Worm (Caenorhabditis elegans) whole organism, young adult: Measurements from ENCODE around the gene srx-33.

ENCODE experiments used
- B0019.2 ChIP-seq: fragments of 200-800 bp; sonication (Bioruptor generic); conservative IDR thresholded peaks from 2 replicates; pipeline ENCODE4 v1.3.6; 2022; ENCODE audit warnings: missing genetic modification reagents, missing genetic modification characterization, missing compliant biosample characterization
- B0035.1 ChIP-seq: sonication (generic microtip); optimal IDR thresholded peaks from 2 replicates; lab custom pipeline; 2016; ENCODE audit warnings: missing genetic modification characterization, mild to moderate bottlenecking, missing compliant biosample characterization, missing genotype, missing genetic modification reagents
- B0261.1 ChIP-seq: sonication (generic microtip); optimal IDR thresholded peaks from 2 replicates; lab custom pipeline; 2016; ENCODE audit warnings: mild to moderate bottlenecking, missing genetic modification characterization, moderate library complexity, missing compliant biosample characterization
- F10E7.11 ChIP-seq: sonication (generic microtip); optimal IDR thresholded peaks from 2 replicates; lab custom pipeline; 2017; ENCODE audit warnings: mild to moderate bottlenecking, missing genetic modification characterization, moderate library complexity, missing compliant biosample characterization
- F22D6.2 ChIP-seq: sonication (generic microtip); optimal IDR thresholded peaks from 2 replicates; lab custom pipeline; 2016; ENCODE audit warnings: mild to moderate bottlenecking, missing genetic modification characterization, missing compliant biosample characterization
- F37B4.10 ChIP-seq: fragments of 200-800 bp; sonication (Bioruptor generic); IDR thresholded peaks from 2 replicates; pipeline ENCODE4 v1.3.6; 2022; ENCODE audit warnings: missing genetic modification characterization, missing compliant biosample characterization
- F57C9.4 ChIP-seq: sonication (generic microtip); optimal IDR thresholded peaks from 2 replicates; lab custom pipeline; 2017; ENCODE audit warnings: mild to moderate bottlenecking, missing genetic modification characterization, missing compliant biosample characterization
- K12H6.12 ChIP-seq: fragments of 200-800 bp; sonication (Bioruptor generic); optimal IDR thresholded peaks from 2 replicates; lab custom pipeline; 2018; ENCODE audit warnings: mild to moderate bottlenecking, missing genetic modification characterization, missing compliant biosample characterization
- T07F8.4 ChIP-seq: sonication (generic microtip); optimal IDR thresholded peaks from 2 replicates; lab custom pipeline; 2016; ENCODE audit warnings: mild to moderate bottlenecking, missing genetic modification characterization, moderate library complexity, missing compliant biosample characterization
- Y56A3A.18 ChIP-seq: fragments of 200-800 bp; sonication (Bioruptor generic); IDR thresholded peaks from 2 replicates; pipeline ENCODE4 v1.3.6; 2022; ENCODE audit warnings: missing genetic modification reagents, missing genetic modification characterization, missing compliant biosample characterization
- Y67H2A.10 ChIP-seq: fragments of 200-800 bp; sonication (Bioruptor generic); conservative IDR thresholded peaks from 2 replicates; pipeline ENCODE4 v1.3.6; 2022; ENCODE audit warnings: missing genetic modification reagents, missing genetic modification characterization, missing compliant biosample characterization
- Y79H2A.3 ChIP-seq: fragments of 200-800 bp; sonication (Bioruptor generic); conservative IDR thresholded peaks from 2 replicates; pipeline ENCODE4 v1.3.6; 2022; ENCODE audit warnings: missing genetic modification reagents, missing genetic modification characterization, missing compliant biosample characterization
- Y95B8A.8 ChIP-seq: fragments of 200-800 bp; sonication (Bioruptor generic); IDR thresholded peaks from 2 replicates; pipeline ENCODE4 v1.3.6; 2022; ENCODE audit warnings: missing genetic modification reagents, missing genetic modification characterization, missing compliant biosample characterization
- ama-1 ChIP-seq, 3 experiments: fragments of 150-350 bp in 1 of 3; sonication (generic microtip) in 2 of 3; optimal IDR thresholded peaks; 2 replicates each; lab custom pipeline; 2014 to 2018; ENCODE audit warnings: missing biosample characterization in 2 of 3, missing genetic modification characterization in 2 of 3, missing genetic modification reagents in 2 of 3
- atf-7 ChIP-seq: sonication (generic microtip); optimal IDR thresholded peaks from 2 replicates; lab custom pipeline; 2017; ENCODE audit warnings: mild to moderate bottlenecking, missing genetic modification characterization, missing compliant biosample characterization
- attf-3 ChIP-seq: fragments of 200-800 bp; sonication (Bioruptor generic); conservative IDR thresholded peaks from 2 replicates; pipeline ENCODE4 v1.3.6; 2022; ENCODE audit warnings: missing genetic modification reagents, missing genetic modification characterization, missing compliant biosample characterization
- attf-6 ChIP-seq: fragments of 200-800 bp; sonication (Bioruptor generic); IDR thresholded peaks from 2 replicates; pipeline ENCODE4 v1.3.6; 2022; ENCODE audit warnings: missing genetic modification reagents, missing genetic modification characterization, missing compliant biosample characterization
- bed-1 ChIP-seq: fragments of 200-800 bp; sonication (Bioruptor generic); IDR thresholded peaks from 2 replicates; pipeline ENCODE4 v1.3.6; 2022; ENCODE audit warnings: missing genetic modification reagents, missing genetic modification characterization, missing compliant biosample characterization
- die-1 ChIP-seq: sonication (generic microtip); optimal IDR thresholded peaks from 2 replicates; lab custom pipeline; 2016; ENCODE audit warnings: missing genotype, mild to moderate bottlenecking, missing genetic modification characterization, missing compliant biosample characterization
- dpl-1 ChIP-seq: fragments of 150-350 bp; optimal IDR thresholded peaks from 2 replicates; lab custom pipeline; 2014; ENCODE audit warnings: missing biosample characterization, missing genetic modification reagents, missing genetic modification characterization
- egl-18 ChIP-seq: fragments of 200-800 bp; sonication (Bioruptor generic); IDR thresholded peaks from 2 replicates; pipeline ENCODE4 v1.3.6; 2022; ENCODE audit warnings: missing genetic modification reagents, missing genetic modification characterization, missing compliant biosample characterization
- egl-44 ChIP-seq: fragments of 200-800 bp; sonication (Bioruptor generic); IDR thresholded peaks from 2 replicates; pipeline ENCODE4 v1.3.6; 2022; ENCODE audit warnings: missing genetic modification reagents, missing genetic modification characterization, missing compliant biosample characterization
- ets-4 ChIP-seq: fragments of 200-800 bp; sonication (Bioruptor generic); optimal IDR thresholded peaks from 2 replicates; lab custom pipeline; 2018; ENCODE audit warnings: mild to moderate bottlenecking, missing genetic modification characterization, missing compliant biosample characterization
- gei-17 ChIP-seq: fragments of 200-800 bp; sonication (Bioruptor generic); optimal IDR thresholded peaks from 2 replicates; lab custom pipeline; 2018; ENCODE audit warnings: mild to moderate bottlenecking, missing genetic modification characterization, missing compliant biosample characterization
- him-1 ChIP-seq: sonication (generic microtip); optimal IDR thresholded peaks from 2 replicates; lab custom pipeline; 2016; ENCODE audit warnings: missing genotype, missing genetic modification reagents, missing genetic modification characterization, missing compliant biosample characterization
- hlh-26 ChIP-seq: fragments of 200-800 bp; sonication (Bioruptor generic); conservative IDR thresholded peaks from 2 replicates; pipeline ENCODE4 v1.3.6; 2022; ENCODE audit warnings: missing genetic modification reagents, missing genetic modification characterization, missing compliant biosample characterization
- hrde-1 ChIP-seq: sonication (generic microtip); optimal IDR thresholded peaks from 2 replicates; lab custom pipeline; 2016; ENCODE audit warnings: missing genetic modification characterization, mild to moderate bottlenecking, missing compliant biosample characterization, moderate library complexity, missing genotype, missing genetic modification reagents, borderline replicate concordance
- let-526 ChIP-seq: fragments of 200-800 bp; sonication (Bioruptor generic); IDR thresholded peaks from 2 replicates; pipeline ENCODE4 v1.3.6; 2022; ENCODE audit warnings: missing genetic modification reagents, missing genetic modification characterization, missing compliant biosample characterization
- let-607 ChIP-seq, 2 experiments: fragments of 200-800 bp in 1 of 2; sonication (Bioruptor generic) in 1 of 2; sonication (generic microtip) in 1 of 2; optimal IDR thresholded peaks; 2 replicates each; lab custom pipeline; 2016 to 2018; ENCODE audit warnings: mild to moderate bottlenecking in 2 of 2, missing compliant biosample characterization in 2 of 2, missing genetic modification characterization in 2 of 2, moderate library complexity in 2 of 2, missing genotype in 1 of 2
- lin-35 ChIP-seq, 3 experiments: fragments of 150-350 bp in 2 of 3; sonication (generic microtip) in 1 of 3; optimal IDR thresholded peaks; 2 replicates each; lab custom pipeline; 2014 to 2018; ENCODE audit warnings: missing biosample characterization in 3 of 3, missing genetic modification characterization in 3 of 3, missing genetic modification reagents in 3 of 3
- lin-40 ChIP-seq: sonication (generic microtip); optimal IDR thresholded peaks from 2 replicates; lab custom pipeline; 2016; ENCODE audit warnings: missing genetic modification characterization, mild to moderate bottlenecking, missing compliant biosample characterization, missing genotype, missing genetic modification reagents
- lin-54 ChIP-seq: fragments of 200-800 bp; sonication (Bioruptor generic); optimal IDR thresholded peaks from 2 replicates; lab custom pipeline; 2018; ENCODE audit warnings: mild to moderate bottlenecking, missing genetic modification characterization, missing compliant biosample characterization
- lsl-1 ChIP-seq: fragments of 200-800 bp; sonication (Bioruptor generic); optimal IDR thresholded peaks from 2 replicates; lab custom pipeline; 2018; ENCODE audit warnings: mild to moderate bottlenecking, missing genetic modification characterization, moderate library complexity, missing compliant biosample characterization
- nfya-1 ChIP-seq: sonication (generic microtip); optimal IDR thresholded peaks from 2 replicates; lab custom pipeline; 2017; ENCODE audit warnings: antibody characterized with exemption, missing compliant biosample characterization, missing genetic modification characterization, borderline replicate concordance; ENCODE audit not compliant: insufficient read depth
- nfya-2 ChIP-seq: fragments of 200-800 bp; sonication (Bioruptor generic); IDR thresholded peaks from 2 replicates; pipeline ENCODE4 v1.3.6; 2022; ENCODE audit warnings: missing genetic modification reagents, missing genetic modification characterization, missing compliant biosample characterization
- nfyb-1 ChIP-seq: fragments of 200-800 bp; sonication (Bioruptor generic); IDR thresholded peaks from 2 replicates; pipeline ENCODE4 v1.3.6; 2022; ENCODE audit warnings: missing genetic modification reagents, missing genetic modification characterization, missing compliant biosample characterization
- nhr-120 ChIP-seq: fragments of 200-800 bp; sonication (Bioruptor generic); IDR thresholded peaks from 2 replicates; pipeline ENCODE4 v1.3.6; 2022; ENCODE audit warnings: missing genetic modification characterization, missing compliant biosample characterization
- pbrm-1 ChIP-seq: fragments of 200-800 bp; sonication (Bioruptor generic); IDR thresholded peaks from 2 replicates; pipeline ENCODE4 v1.3.6; 2022; ENCODE audit warnings: missing genetic modification reagents, missing genetic modification characterization, missing compliant biosample characterization
- rpc-1 ChIP-seq, 2 experiments: fragments of 150-350 bp in 1 of 2; sonication (generic microtip) in 1 of 2; optimal IDR thresholded peaks; 2 replicates each; lab custom pipeline; 2014 to 2018; ENCODE audit warnings: missing biosample characterization in 1 of 2, missing genetic modification characterization in 1 of 2, missing genetic modification reagents in 1 of 2, missing genotype in 1 of 2
- sdz-38 ChIP-seq: sonication (generic microtip); optimal IDR thresholded peaks from 2 replicates; lab custom pipeline; 2016; ENCODE audit warnings: missing genotype, missing genetic modification characterization, missing compliant biosample characterization
- snpc-1.3 ChIP-seq: sonication (generic microtip); optimal IDR thresholded peaks from 2 replicates; lab custom pipeline; 2017; ENCODE audit warnings: missing genetic modification characterization, mild to moderate bottlenecking, missing compliant biosample characterization, antibody characterized with exemption, moderate library complexity, missing genotype, missing genetic modification reagents; ENCODE audit not compliant: insufficient read depth
- snpc-4 ChIP-seq, 5 experiments: fragments of 150-350 bp in 1 of 5; sonication (generic microtip) in 4 of 5; optimal IDR thresholded peaks; 2 replicates each; lab custom pipeline; 2014 to 2018; ENCODE audit warnings: missing genetic modification characterization in 5 of 5, missing biosample characterization in 3 of 5, antibody characterized with exemption in 2 of 5, mild to moderate bottlenecking in 2 of 5, missing compliant biosample characterization in 2 of 5, missing genotype in 2 of 5, moderate library complexity in 2 of 5, missing genetic modification reagents in 1 of 5
- tbx-9 ChIP-seq: sonication (generic microtip); optimal IDR thresholded peaks from 2 replicates; lab custom pipeline; 2016; ENCODE audit warnings: borderline replicate concordance, missing genetic modification characterization, inconsistent platforms, missing compliant biosample characterization
- tlf-1 ChIP-seq: fragments of 200-800 bp; sonication (Bioruptor generic); optimal IDR thresholded peaks from 2 replicates; lab custom pipeline; 2018; ENCODE audit warnings: mild to moderate bottlenecking, missing genetic modification characterization, missing compliant biosample characterization
- unc-62 ChIP-seq: fragments of 150-350 bp; optimal IDR thresholded peaks from 2 replicates; lab custom pipeline; 2014; ENCODE audit warnings: missing biosample characterization, missing genetic modification reagents, missing genetic modification characterization
- ztf-22 ChIP-seq: fragments of 200-800 bp; sonication (Bioruptor generic); optimal IDR thresholded peaks from 2 replicates; lab custom pipeline; 2018; ENCODE audit warnings: mild to moderate bottlenecking, missing genetic modification characterization, moderate library complexity, missing compliant biosample characterization

The srx-33 gene

DNA sequence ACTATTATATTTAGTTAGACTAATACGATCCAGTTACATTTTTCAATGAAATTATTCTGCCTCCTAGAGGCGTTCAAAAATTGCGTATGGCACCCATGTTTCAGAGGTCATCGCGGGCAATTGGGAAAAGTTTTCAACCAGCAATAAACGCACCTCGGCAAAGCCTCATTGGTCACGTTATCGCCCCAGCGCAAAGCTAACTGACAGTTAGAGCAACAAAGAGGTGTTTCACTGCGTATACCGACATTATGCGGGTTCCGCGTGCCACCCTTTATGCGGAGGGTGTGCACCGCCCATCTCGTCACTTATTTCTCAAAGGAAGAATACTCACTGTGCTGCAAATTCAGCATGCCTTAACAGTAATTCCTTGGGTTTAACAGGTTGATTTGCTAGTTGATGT lies 24.0 kb upstream of the srx-33 start (continued):
- peak; percentile 68 for TF ChIP-seq lsl-1 (GFP tag; lab: Kevin White, UChicago)
- TF ChIP-seq sdz-38 (tag; lab: Kevin White, UChicago) = no peak
- TF ChIP-seq nfya-2 (GFP tag; lab: Robert Waterston, UW) = no peak
- no peak for TF ChIP-seq gei-17
- TF ChIP-seq ets-4 (GFP tag; lab: Kevin White, UChicago) = no peak
- TF ChIP-seq lin-35 (GFP tag; optimal IDR thresholded peaks at IDR 0.05; lab: Kevin White, UChicago) = no peak
- peak; percentile 9 for TF ChIP-seq hrde-1 (tag; lab: Kevin White, UChicago)
- TF ChIP-seq snpc-1.3 (tag; lab: Kevin White, UChicago) = no peak
- TF ChIP-seq egl-44 (GFP tag; lab: Robert Waterston, UW) = no peak
- TF ChIP-seq ama-1 (optimal IDR thresholded peaks at IDR 0.05; lab: Kevin White, UChicago) = no peak
- TF ChIP-seq ama-1 (GFP tag; optimal IDR thresholded peaks at IDR 0.05; lab: Kevin White, UChicago) = no peak
- 0 out of 2 replicates have a peak, but pooled peaks have one; percentile 50 for TF ChIP-seq B0019.2 (GFP tag; lab: Robert Waterston, UW)
- no peak for TF ChIP-seq F37B4.10
- no peak for TF ChIP-seq nhr-120
- 0 out of 2 replicates have a peak, but pooled peaks have one; percentile 29 for TF ChIP-seq Y95B8A.8 (GFP tag; lab: Robert Waterston, UW)
- TF ChIP-seq let-607 (tag; optimal IDR thresholded peaks at IDR 0.05; lab: Kevin White, UChicago) = no peak
- TF ChIP-seq Y56A3A.18 (GFP tag; lab: Robert Waterston, UW) = no peak
- TF ChIP-seq ztf-22 (GFP tag; lab: Kevin White, UChicago) = no peak
- TF ChIP-seq nfyb-1 (GFP tag; lab: Robert Waterston, UW) = peak; percentile 89
- TF ChIP-seq rpc-1 (optimal IDR thresholded peaks at IDR 0.05; lab: Kevin White, UChicago) = no peak
- peak; percentile 6 for TF ChIP-seq rpc-1 (tag; optimal IDR thresholded peaks at IDR 0.05; lab: Kevin White, UChicago)
- TF ChIP-seq dpl-1 (GFP tag; lab: Kevin White, UChicago) = no peak
- no peak for TF ChIP-seq F10E7.11 (tag; lab: Kevin White, UChicago)
- no peak for TF ChIP-seq F22D6.2 (tag; lab: Kevin White, UChicago)
- peak; percentile 46 for TF ChIP-seq tlf-1 (GFP tag; lab: Kevin White, UChicago)
- TF ChIP-seq atf-7 = peak; percentile 25
- TF ChIP-seq F57C9.4 (tag; lab: Kevin White, UChicago) = no peak
- no peak for TF ChIP-seq let-526 (GFP tag; lab: Robert Waterston, UW)
- TF ChIP-seq him-1 (tag; lab: Kevin White, UChicago) = peak; percentile 95
- TF ChIP-seq lin-54 (GFP tag; lab: Kevin White, UChicago) = no peak
- TF ChIP-seq B0035.1 (tag; lab: Kevin White, UChicago) = no peak
- TF ChIP-seq bed-1 (GFP tag; lab: Robert Waterston, UW) = no peak
- TF ChIP-seq hlh-26 (GFP tag; lab: Robert Waterston, UW) = no peak
- no peak for TF ChIP-seq die-1 (tag; lab: Kevin White, UChicago)
- no peak for TF ChIP-seq B0261.1 (tag; lab: Kevin White, UChicago)
- no peak for TF ChIP-seq K12H6.12 (tag; lab: Kevin White, UChicago)
- peak; percentile 91 for TF ChIP-seq snpc-4 (GFP tag; optimal IDR thresholded peaks at IDR 0.05; lab: Kevin White, UChicago)
- peak; percentile 88 to 98 (median 96) for TF ChIP-seq snpc-4 (tag; optimal IDR thresholded peaks at IDR 0.05; lab: Kevin White, UChicago)
- peak; percentile 82 for TF ChIP-seq attf-6 (GFP tag; lab: Robert Waterston, UW)
- no peak for TF ChIP-seq Y67H2A.10 (GFP tag; lab: Robert Waterston, UW)
- TF ChIP-seq T07F8.4 (tag; lab: Kevin White, UChicago) = no peak
- TF ChIP-seq pbrm-1 (GFP tag; lab: Robert Waterston, UW) = peak; percentile 92
- 0 out of 2 replicates have a peak, but pooled peaks have one; percentile 29 for TF ChIP-seq attf-3 (GFP tag; lab: Robert Waterston, UW)
- TF ChIP-seq egl-18 = no peak
- no peak for TF ChIP-seq Y79H2A.3
- no peak for TF ChIP-seq nfya-1 (tag; lab: Kevin White, UChicago)
- TF ChIP-seq lin-40 (tag; lab: Kevin White, UChicago) = no peak
- TF ChIP-seq tbx-9 (tag; lab: Kevin White, UChicago) = no peak
- no peak for TF ChIP-seq unc-62 (GFP tag; lab: Kevin White, UChicago)
